Worm (Caenorhabditis elegans): ENCODE results near the gene H27A22.1.

DNA sequence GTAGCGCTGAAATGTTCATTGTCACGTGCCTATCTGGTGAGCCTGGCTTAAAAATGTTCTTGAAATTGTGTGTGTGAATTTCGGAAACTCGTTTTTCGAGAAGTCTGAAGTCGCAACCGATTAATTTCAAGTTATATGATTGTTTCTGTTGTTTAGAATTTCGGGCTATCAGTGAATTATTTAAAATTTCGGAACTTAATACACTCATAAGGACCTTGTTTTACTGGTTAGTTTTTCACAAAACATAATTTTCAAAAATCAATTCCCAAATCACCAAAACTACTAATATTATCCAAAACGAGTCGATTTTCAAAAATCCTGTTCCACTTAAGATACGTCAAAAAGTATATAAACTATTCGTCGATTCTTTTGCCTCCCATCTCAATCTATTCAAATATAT lies 28.1 kb downstream of the H27A22.1 start:
- TF ChIP-seq nhr-28 (tag; optimal IDR thresholded peaks at IDR 0.05) (no peak), R02D3.7 (tag; optimal IDR thresholded peaks at IDR 0.05) (no peak), dpl-1 (GFP tag; optimal IDR thresholded peaks at IDR 0.05) (no peak), nhr-237 (tag; optimal IDR thresholded peaks at IDR 0.05) (no peak), ces-1 (GFP tag; optimal IDR thresholded peaks at IDR 0.05) (no peak), nhr-111 (GFP tag; optimal IDR thresholded peaks at IDR 0.05) (no peak), ZK546.5 (tag; optimal IDR thresholded peaks at IDR 0.05) (no peak), pqm-1 (tag; optimal IDR thresholded peaks at IDR 0.05) (no peak), snpc-4 (tag; optimal IDR thresholded peaks at IDR 0.05) (no peak), daf-8 (GFP tag; IDR thresholded peaks at IDR 0.05) (no peak), dve-1 (tag; optimal IDR thresholded peaks at IDR 0.05; ENCODE audit: insufficient read depth) (no peak), F44E2.7 (GFP tag; IDR thresholded peaks at IDR 0.05) (no peak)
